Fruit fly (Drosophila melanogaster): ENCODE measurements around the gene CG15564.

The CG15564 gene

DNA sequence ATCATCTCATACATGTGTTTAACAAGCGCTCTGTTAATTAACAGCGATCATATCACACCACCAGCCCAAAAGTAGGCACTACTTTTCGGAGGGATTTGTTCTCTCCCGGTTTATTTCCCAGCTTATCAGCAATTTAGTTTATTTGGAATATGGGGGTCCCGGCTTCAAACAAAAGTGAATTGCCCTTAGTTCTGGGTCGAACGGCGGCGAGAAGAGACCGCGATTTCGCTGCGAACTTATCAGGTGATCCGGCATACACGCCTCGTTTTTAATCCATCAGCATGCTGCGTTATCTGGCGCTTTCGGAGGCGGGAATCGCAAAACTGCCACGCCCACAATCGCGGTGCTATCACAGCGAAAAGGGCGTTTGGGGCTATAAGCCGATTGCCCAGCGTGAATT lies 38.4 kb downstream of the CG15564 start, which contains the start of gene CG1544:
Gene CG1544 (plus strand): TSS at position 186 of the 400 bp plus-strand sequence.
- TF ChIP-seq da (GFP tag; optimal IDR thresholded peaks at IDR 0.05) (no peak), Nf-YC (tag; optimal IDR thresholded peaks at IDR 0.05) (peak; percentile 45), CG7556 (GFP tag; optimal IDR thresholded peaks at IDR 0.05) (no peak), tx (GFP tag; optimal IDR thresholded peaks at IDR 0.05) (no peak), fd96Cb (tag; optimal IDR thresholded peaks at IDR 0.05) (no peak), pfk (GFP tag; optimal IDR thresholded peaks at IDR 0.05) (no peak), Opbp (GFP tag; IDR thresholded peaks at IDR 0.05; ENCODE audit: partially characterized antibody) (no peak), chif (GFP tag; optimal IDR thresholded peaks at IDR 0.05) (no peak), CG9215 (GFP tag; IDR thresholded peaks at IDR 0.05) (no peak), trh (GFP tag; optimal IDR thresholded peaks at IDR 0.05) (no peak), Pdp1 (GFP tag; optimal IDR thresholded peaks at IDR 0.05) (no peak), CG10979 (tag; optimal IDR thresholded peaks at IDR 0.05) (no peak), az2 (GFP tag; optimal IDR thresholded peaks at IDR 0.05) (no peak), btn (GFP tag; optimal IDR thresholded peaks at IDR 0.05) (no peak), CG6175 (GFP tag; IDR thresholded peaks at IDR 0.05) (no peak), CG4820 (GFP tag; optimal IDR thresholded peaks at IDR 0.05) (no peak), cg (GFP tag; optimal IDR thresholded peaks at IDR 0.05) (peak; percentile 9), Mes4 (GFP tag; optimal IDR thresholded peaks at IDR 0.05) (no peak), pita (GFP tag; optimal IDR thresholded peaks at IDR 0.05) (peak; percentile 13), repo (GFP tag; optimal IDR thresholded peaks at IDR 0.05) (no peak), CG7839 (tag; optimal IDR thresholded peaks at IDR 0.05) (no peak), CG12155 (GFP tag; optimal IDR thresholded peaks at IDR 0.05) (no peak), MBD-R2 (GFP tag; IDR thresholded peaks at IDR 0.05) (no peak), Fer2 (tag; optimal IDR thresholded peaks at IDR 0.05) (no peak), eyg (GFP tag; optimal IDR thresholded peaks at IDR 0.05) (no peak), sna (GFP tag; IDR thresholded peaks at IDR 0.05; ENCODE audit: partially characterized antibody) (no peak), CG12744 (GFP tag; optimal IDR thresholded peaks at IDR 0.05) (no peak), CG13296 (GFP tag; optimal IDR thresholded peaks at IDR 0.05) (no peak), ftz-f1 (GFP tag; optimal IDR thresholded peaks at IDR 0.05) (peak; percentile 23), stc (GFP tag; IDR thresholded peaks at IDR 0.05) (no peak), CG4360 (GFP tag; IDR thresholded peaks at IDR 0.05) (0 out of 2 replicates have a peak, but pooled peaks have one; percentile 23), CG4424 (GFP tag; optimal IDR thresholded peaks at IDR 0.05) (no peak), rib (GFP tag; IDR thresholded peaks at IDR 0.05) (0 out of 2 replicates have a peak, but pooled peaks have one; percentile 32), CG6254 (GFP tag; optimal IDR thresholded peaks at IDR 0.05) (no peak), CG8359 (GFP tag; optimal IDR thresholded peaks at IDR 0.05; ENCODE audit: borderline replicate concordance) (no peak), lov (optimal IDR thresholded peaks at IDR 0.05) (no peak), lov (GFP tag; IDR thresholded peaks at IDR 0.05) (no peak), ci (GFP tag; IDR thresholded peaks at IDR 0.05) (peak; percentile 38; the same call in 1 of the 3 replicates), Dref (GFP tag; IDR thresholded peaks at IDR 0.05) (no peak), Optix (GFP tag; IDR thresholded peaks at IDR 0.05) (no peak), bab2 (GFP tag; optimal IDR thresholded peaks at IDR 0.05) (no peak), exex (tag; optimal IDR thresholded peaks at IDR 0.05) (peak; percentile 69), Lhr (GFP tag; optimal IDR thresholded peaks at IDR 0.05) (no peak), CG12769 (tag; optimal IDR thresholded peaks at IDR 0.05) (peak; percentile 94), Rfx (GFP tag; IDR thresholded peaks at IDR 0.05) (no peak), MTF-1 (GFP tag; optimal IDR thresholded peaks at IDR 0.05; ENCODE audit: borderline replicate concordance) (no peak), scrt (GFP tag; optimal IDR thresholded peaks at IDR 0.05) (no peak), Hr78 (GFP tag; optimal IDR thresholded peaks at IDR 0.05) (peak in 1 of 2 experiments; percentile 50), CG9876 (GFP tag; optimal IDR thresholded peaks at IDR 0.05) (no peak), CG3407 (GFP tag; optimal IDR thresholded peaks at IDR 0.05) (no peak), bigmax (GFP tag; optimal IDR thresholded peaks at IDR 0.05) (no peak)

Measured in whole organism, embryonic.